Fruit fly (Drosophila melanogaster): ENCODE measurements around the gene CG32485.

DNA sequence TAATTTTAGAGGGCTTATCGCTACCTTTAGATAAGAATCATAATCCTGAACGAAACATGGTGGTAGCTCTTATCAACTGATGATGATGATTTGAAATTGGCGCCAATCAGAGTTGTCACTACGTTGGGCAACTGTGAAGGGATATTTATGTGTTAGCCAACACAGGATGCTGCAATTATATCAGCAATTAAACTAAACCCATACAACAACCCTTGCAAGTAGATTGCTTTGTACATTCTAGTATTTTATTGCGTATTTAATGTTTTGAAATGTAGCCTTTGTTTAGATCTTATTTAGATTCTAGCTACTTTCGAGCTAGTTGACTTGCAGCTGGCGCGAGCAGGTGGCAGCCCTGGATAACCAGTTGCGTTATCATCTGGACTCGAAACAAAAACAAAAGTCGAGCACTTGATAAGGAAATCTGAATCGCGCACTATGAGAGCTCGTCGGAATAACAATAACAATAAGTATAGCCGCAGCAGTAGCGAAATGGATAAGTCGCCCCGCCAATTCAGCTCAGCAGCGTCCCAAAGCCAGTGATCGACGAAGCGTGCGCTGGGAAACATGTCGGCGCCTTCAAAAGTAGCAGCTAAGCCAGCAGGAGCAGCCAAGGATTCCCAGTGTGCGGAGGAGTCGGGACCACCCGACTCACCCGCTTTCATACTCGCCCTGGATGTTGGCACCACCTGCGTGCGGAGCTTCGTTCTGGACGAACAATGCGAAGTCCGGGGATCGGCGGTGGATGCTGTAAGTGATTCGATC is 2.2 kb downstream of the CG32485 start, which contains the start of gene CG1271:
- peak; percentile 59 for TF ChIP-seq rgr (GFP tag; optimal IDR thresholded peaks at IDR 0.05)
- no peak for TF ChIP-seq Hnf4 (GFP tag; optimal IDR thresholded peaks at IDR 0.05)
- TF ChIP-seq Myc (optimal IDR thresholded peaks at IDR 0.05), result peak; percentile 98
- no peak for TF ChIP-seq Abd-B (GFP tag; optimal IDR thresholded peaks at IDR 0.05)
- TF ChIP-seq Rel (GFP tag; optimal IDR thresholded peaks at IDR 0.05), result no peak
- TF ChIP-seq Rel (tag; optimal IDR thresholded peaks at IDR 0.05), result peak; percentile 61
- peak; percentile 39 for TF ChIP-seq psq (GFP tag; optimal IDR thresholded peaks at IDR 0.05)
- no peak for TF ChIP-seq usp (GFP tag; optimal IDR thresholded peaks at IDR 0.05)
- no peak for TF ChIP-seq brk (GFP tag; optimal IDR thresholded peaks at IDR 0.05)
- TF ChIP-seq pan (optimal IDR thresholded peaks at IDR 0.05), result no peak
- no peak for TF ChIP-seq Dif (GFP tag; optimal IDR thresholded peaks at IDR 0.05; ENCODE audit: partially characterized antibody)
